Worm (Caenorhabditis elegans) whole organism, young adult: Measurements from ENCODE around the gene gur-5.

Experiments used
- B0336.3 ChIP-seq: fragments of 200-800 bp; sonication (Bioruptor generic); IDR thresholded peaks from 2 replicates; pipeline ENCODE4 v1.3.6; 2022; ENCODE audit warnings: missing genetic modification characterization, missing compliant biosample characterization
- F33H1.4 ChIP-seq: fragments of 200-800 bp; sonication (Bioruptor generic); IDR thresholded peaks from 2 replicates; pipeline ENCODE4 v1.3.6; 2022; ENCODE audit warnings: missing genetic modification reagents, missing genetic modification characterization, missing compliant biosample characterization
- F49E8.2 ChIP-seq: sonication (generic microtip); optimal IDR thresholded peaks from 3 replicates; lab custom pipeline; 2017; ENCODE audit warnings: missing genetic modification characterization, mild to moderate bottlenecking, missing compliant biosample characterization, antibody characterized with exemption, moderate library complexity; ENCODE audit not compliant: insufficient read depth
- F57A8.1 ChIP-seq: fragments of 200-800 bp; sonication (Bioruptor generic); optimal IDR thresholded peaks from 2 replicates; lab custom pipeline; 2018; ENCODE audit warnings: mild to moderate bottlenecking, missing genetic modification characterization, moderate library complexity, missing compliant biosample characterization
- K11D2.4 ChIP-seq: fragments of 200-800 bp; sonication (Bioruptor generic); IDR thresholded peaks from 2 replicates; pipeline ENCODE4 v1.3.6; 2022; ENCODE audit warnings: missing genetic modification reagents, missing genetic modification characterization, missing compliant biosample characterization
- K12H6.12 ChIP-seq: fragments of 200-800 bp; sonication (Bioruptor generic); optimal IDR thresholded peaks from 2 replicates; lab custom pipeline; 2018; ENCODE audit warnings: mild to moderate bottlenecking, missing genetic modification characterization, missing compliant biosample characterization
- T26A5.8 ChIP-seq: sonication (generic microtip); optimal IDR thresholded peaks from 2 replicates; lab custom pipeline; 2016; ENCODE audit warnings: missing genetic modification characterization, missing compliant biosample characterization
- Y53G8AR.9 ChIP-seq: fragments of 200-800 bp; sonication (Bioruptor generic); conservative IDR thresholded peaks from 2 replicates; pipeline ENCODE4 v1.3.6; 2022; ENCODE audit warnings: missing genetic modification reagents, missing genetic modification characterization, missing compliant biosample characterization
- Y67H2A.10 ChIP-seq: fragments of 200-800 bp; sonication (Bioruptor generic); conservative IDR thresholded peaks from 2 replicates; pipeline ENCODE4 v1.3.6; 2022; ENCODE audit warnings: missing genetic modification reagents, missing genetic modification characterization, missing compliant biosample characterization
- aptf-2 ChIP-seq: fragments of 200-800 bp; sonication (Bioruptor generic); conservative IDR thresholded peaks from 2 replicates; pipeline ENCODE4 v1.3.6; 2022; ENCODE audit warnings: missing genetic modification reagents, missing genetic modification characterization, missing compliant biosample characterization
- atf-7 ChIP-seq: sonication (generic microtip); optimal IDR thresholded peaks from 2 replicates; lab custom pipeline; 2017; ENCODE audit warnings: mild to moderate bottlenecking, missing genetic modification characterization, missing compliant biosample characterization
- attf-5 ChIP-seq: fragments of 200-800 bp; sonication (Bioruptor generic); optimal IDR thresholded peaks from 2 replicates; lab custom pipeline; 2018; ENCODE audit warnings: mild to moderate bottlenecking, missing genetic modification characterization, missing compliant biosample characterization
- cebp-1 ChIP-seq, 2 experiments: fragments of 200-800 bp in 1 of 2; sonication (Bioruptor generic) in 1 of 2; sonication (generic microtip) in 1 of 2; IDR thresholded peaks in 1 of 2; optimal IDR thresholded peaks in 1 of 2; 2 replicates each; pipeline versions ENCODE4 v1.3.6 to Lab custom; 2017 to 2022; ENCODE audit warnings: missing compliant biosample characterization in 2 of 2, missing genetic modification characterization in 2 of 2, mild to moderate bottlenecking in 1 of 2, missing genetic modification reagents in 1 of 2, moderate library complexity in 1 of 2
- dpff-1 ChIP-seq: sonication (generic microtip); optimal IDR thresholded peaks from 2 replicates; lab custom pipeline; 2017; ENCODE audit warnings: mild to moderate bottlenecking, missing genetic modification characterization, missing compliant biosample characterization
- egl-18 ChIP-seq: fragments of 200-800 bp; sonication (Bioruptor generic); IDR thresholded peaks from 2 replicates; pipeline ENCODE4 v1.3.6; 2022; ENCODE audit warnings: missing genetic modification reagents, missing genetic modification characterization, missing compliant biosample characterization
- ets-4 ChIP-seq: fragments of 200-800 bp; sonication (Bioruptor generic); optimal IDR thresholded peaks from 2 replicates; lab custom pipeline; 2018; ENCODE audit warnings: mild to moderate bottlenecking, missing genetic modification characterization, missing compliant biosample characterization
- hsf-1 ChIP-seq: fragments of 200-800 bp; sonication (Bioruptor generic); IDR thresholded peaks from 2 replicates; pipeline ENCODE4 v1.3.6; 2022; ENCODE audit warnings: missing genetic modification reagents, missing genetic modification characterization, missing compliant biosample characterization
- let-607 ChIP-seq, 2 experiments: fragments of 200-800 bp in 1 of 2; sonication (Bioruptor generic) in 1 of 2; sonication (generic microtip) in 1 of 2; optimal IDR thresholded peaks; 2 replicates each; lab custom pipeline; 2016 to 2018; ENCODE audit warnings: mild to moderate bottlenecking in 2 of 2, missing compliant biosample characterization in 2 of 2, missing genetic modification characterization in 2 of 2, moderate library complexity in 2 of 2, missing genotype in 1 of 2
- lin-35 ChIP-seq, 3 experiments: fragments of 150-350 bp in 2 of 3; sonication (generic microtip) in 1 of 3; optimal IDR thresholded peaks; 2 replicates each; lab custom pipeline; 2014 to 2018; ENCODE audit warnings: missing biosample characterization in 3 of 3, missing genetic modification characterization in 3 of 3, missing genetic modification reagents in 3 of 3
- lin-40 ChIP-seq: sonication (generic microtip); optimal IDR thresholded peaks from 2 replicates; lab custom pipeline; 2016; ENCODE audit warnings: missing genetic modification characterization, mild to moderate bottlenecking, missing compliant biosample characterization, missing genotype, missing genetic modification reagents
- madf-10 ChIP-seq: sonication (generic microtip); optimal IDR thresholded peaks from 2 replicates; lab custom pipeline; 2016; ENCODE audit warnings: mild to moderate bottlenecking, missing genetic modification characterization, missing compliant biosample characterization
- madf-3 ChIP-seq: fragments of 200-800 bp; sonication (Bioruptor generic); IDR thresholded peaks from 2 replicates; pipeline ENCODE4 v1.3.6; 2022; ENCODE audit warnings: missing genetic modification reagents, missing genetic modification characterization, missing compliant biosample characterization
- mcd-1 ChIP-seq: fragments of 200-800 bp; sonication (Bioruptor generic); IDR thresholded peaks from 2 replicates; pipeline ENCODE4 v1.3.6; 2022; ENCODE audit warnings: missing genetic modification reagents, missing genetic modification characterization, missing compliant biosample characterization
- nfyb-1 ChIP-seq: fragments of 200-800 bp; sonication (Bioruptor generic); IDR thresholded peaks from 2 replicates; pipeline ENCODE4 v1.3.6; 2022; ENCODE audit warnings: missing genetic modification reagents, missing genetic modification characterization, missing compliant biosample characterization
- nhr-179 ChIP-seq: sonication (generic microtip); optimal IDR thresholded peaks from 2 replicates; lab custom pipeline; 2016; ENCODE audit warnings: mild to moderate bottlenecking, missing genetic modification characterization, missing compliant biosample characterization
- nhr-80 ChIP-seq: sonication (generic microtip); optimal IDR thresholded peaks from 2 replicates; lab custom pipeline; 2016; ENCODE audit warnings: missing genetic modification characterization, missing compliant biosample characterization
- nhr-90 ChIP-seq: sonication (generic microtip); optimal IDR thresholded peaks from 2 replicates; lab custom pipeline; 2016; ENCODE audit warnings: missing genotype, mild to moderate bottlenecking, missing genetic modification characterization, missing compliant biosample characterization
- pbrm-1 ChIP-seq: fragments of 200-800 bp; sonication (Bioruptor generic); IDR thresholded peaks from 2 replicates; pipeline ENCODE4 v1.3.6; 2022; ENCODE audit warnings: missing genetic modification reagents, missing genetic modification characterization, missing compliant biosample characterization
- repo-1 ChIP-seq: sonication (generic microtip); optimal IDR thresholded peaks from 2 replicates; lab custom pipeline; 2017; ENCODE audit warnings: mild to moderate bottlenecking, missing genetic modification characterization, missing compliant biosample characterization
- sdz-38 ChIP-seq: sonication (generic microtip); optimal IDR thresholded peaks from 2 replicates; lab custom pipeline; 2016; ENCODE audit warnings: missing genotype, missing genetic modification characterization, missing compliant biosample characterization
- snpc-4 ChIP-seq, 5 experiments: fragments of 150-350 bp in 1 of 5; sonication (generic microtip) in 4 of 5; optimal IDR thresholded peaks; 2 replicates each; lab custom pipeline; 2014 to 2018; ENCODE audit warnings: missing genetic modification characterization in 5 of 5, missing biosample characterization in 3 of 5, antibody characterized with exemption in 2 of 5, mild to moderate bottlenecking in 2 of 5, missing compliant biosample characterization in 2 of 5, missing genotype in 2 of 5, moderate library complexity in 2 of 5, missing genetic modification reagents in 1 of 5
- somi-1 ChIP-seq: fragments of 200-800 bp; sonication (Bioruptor generic); optimal IDR thresholded peaks from 2 replicates; lab custom pipeline; 2018; ENCODE audit warnings: mild to moderate bottlenecking, missing genetic modification characterization, missing compliant biosample characterization
- tbp1 ChIP-seq: fragments of 200-800 bp; sonication (Bioruptor generic); optimal IDR thresholded peaks from 2 replicates; lab custom pipeline; 2018; ENCODE audit warnings: mild to moderate bottlenecking, missing genetic modification characterization, missing compliant biosample characterization
- tbx-9 ChIP-seq: sonication (generic microtip); optimal IDR thresholded peaks from 2 replicates; lab custom pipeline; 2016; ENCODE audit warnings: borderline replicate concordance, missing genetic modification characterization, inconsistent platforms, missing compliant biosample characterization
- unc-62 ChIP-seq: fragments of 150-350 bp; optimal IDR thresholded peaks from 2 replicates; lab custom pipeline; 2014; ENCODE audit warnings: missing biosample characterization, missing genetic modification reagents, missing genetic modification characterization
- zim-3 ChIP-seq: sonication (generic microtip); optimal IDR thresholded peaks from 2 replicates; lab custom pipeline; 2017; ENCODE audit warnings: mild to moderate bottlenecking, missing genetic modification characterization, moderate library complexity, missing compliant biosample characterization
- ztf-18 ChIP-seq: sonication (generic microtip); optimal IDR thresholded peaks from 2 replicates; lab custom pipeline; 2016; ENCODE audit warnings: missing genotype, mild to moderate bottlenecking, missing genetic modification characterization, missing compliant biosample characterization
- ztf-26 ChIP-seq: sonication (generic microtip); optimal IDR thresholded peaks from 2 replicates; lab custom pipeline; 2017; ENCODE audit warnings: missing genetic modification characterization, missing compliant biosample characterization
- ztf-3 ChIP-seq: fragments of 200-800 bp; sonication (Bioruptor generic); optimal IDR thresholded peaks from 2 replicates; lab custom pipeline; 2018; ENCODE audit warnings: mild to moderate bottlenecking, missing genetic modification characterization, missing compliant biosample characterization

gur-5 gene

ce11 chrII:5330206-5330686, 45.1 kb downstream of the gur-5 start (continued):
- TF ChIP-seq ztf-3 (GFP tag; lab: Kevin White, UChicago) (no peak), egl-18 (no peak), B0336.3 (GFP tag; lab: Robert Waterston, UW) (peak; percentile 64; the same call in 1 of the 2 replicates), T26A5.8 (tag; lab: Kevin White, UChicago) (no peak), ets-4 (peak; percentile 33), attf-5 (GFP tag; lab: Kevin White, UChicago) (peak; percentile 70), tbx-9 (tag; lab: Kevin White, UChicago) (no peak), mcd-1 (GFP tag; lab: Robert Waterston, UW) (peak; percentile 46; the same call in 1 of the 2 replicates), madf-3 (GFP tag; lab: Robert Waterston, UW) (no peak), K12H6.12 (tag; lab: Kevin White, UChicago) (peak; percentile 45), somi-1 (GFP tag; lab: Kevin White, UChicago) (peak; percentile 70), madf-10 (peak; percentile 48), cebp-1 (GFP tag; IDR thresholded peaks at IDR 0.05; lab: Robert Waterston, UW) (peak; percentile 77), cebp-1 (tag; optimal IDR thresholded peaks at IDR 0.05; lab: Kevin White, UChicago) (peak; percentile 94), lin-40 (tag; lab: Kevin White, UChicago) (peak; percentile 84), Y67H2A.10 (GFP tag; lab: Robert Waterston, UW) (no peak), nhr-179 (tag; lab: Kevin White, UChicago) (no peak), F33H1.4 (GFP tag; lab: Robert Waterston, UW) (no peak), atf-7 (tag; lab: Kevin White, UChicago) (peak; percentile 99), tbp1 (peak; percentile 19), dpff-1 (tag; lab: Kevin White, UChicago) (no peak), ztf-26 (tag; lab: Kevin White, UChicago) (peak; percentile 67), pbrm-1 (peak; percentile 62; the same call in 1 of the 2 replicates), Y53G8AR.9 (GFP tag; lab: Robert Waterston, UW) (no peak), ztf-18 (tag; lab: Kevin White, UChicago) (no peak), nfyb-1 (GFP tag; lab: Robert Waterston, UW) (peak; percentile 70), let-607 (tag; optimal IDR thresholded peaks at IDR 0.05; lab: Kevin White, UChicago) (peak; percentile 53 to 55), K11D2.4 (GFP tag; lab: Robert Waterston, UW) (peak; percentile 59; the same call in 1 of the 2 replicates), unc-62 (peak; percentile 60), F49E8.2 (no peak), F57A8.1 (GFP tag; lab: Kevin White, UChicago) (no peak), sdz-38 (tag; lab: Kevin White, UChicago) (no peak), nhr-80 (tag; lab: Kevin White, UChicago) (peak; percentile 84), lin-35 (GFP tag; optimal IDR thresholded peaks at IDR 0.05; lab: Kevin White, UChicago) (peak in 1 of 3 experiments; percentile 18), nhr-90 (peak; percentile 47), hsf-1 (GFP tag; lab: Robert Waterston, UW) (no peak), repo-1 (tag; lab: Kevin White, UChicago) (no peak), zim-3 (tag; lab: Kevin White, UChicago) (no peak), aptf-2 (no peak), snpc-4 (GFP tag; optimal IDR thresholded peaks at IDR 0.05; lab: Kevin White, UChicago) (no peak), snpc-4 (tag; optimal IDR thresholded peaks at IDR 0.05; lab: Kevin White, UChicago) (peak in 1 of 4 experiments; percentile 49)
